Fruit fly (Drosophila melanogaster): ENCODE data around the gene CG32579.

DNA sequence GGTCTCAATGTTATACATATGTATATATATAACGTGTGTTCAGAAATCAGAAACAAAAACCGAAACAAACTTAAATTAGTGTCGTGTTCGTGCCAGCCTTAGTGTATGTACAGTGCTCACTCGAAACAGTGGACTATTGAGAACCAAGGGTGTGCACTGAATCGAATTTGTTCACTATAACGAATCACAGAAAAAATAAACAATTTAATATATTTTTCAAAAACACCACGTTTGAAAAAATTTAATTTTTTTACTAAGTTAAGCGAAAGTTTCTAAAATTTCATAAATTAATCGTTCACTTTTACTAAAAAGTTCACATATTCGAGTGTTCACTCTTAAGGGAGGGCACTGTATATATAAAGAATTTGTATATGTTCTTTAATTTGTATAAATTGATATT, 37.9 kb upstream of the CG32579 start:
- no peak for TF ChIP-seq pan (optimal IDR thresholded peaks at IDR 0.05)
- TF ChIP-seq Dll (optimal IDR thresholded peaks at IDR 0.05): no peak
- TF ChIP-seq usp (GFP tag; optimal IDR thresholded peaks at IDR 0.05): no peak
- TF ChIP-seq EcR (GFP tag; optimal IDR thresholded peaks at IDR 0.05): no peak
